Worm (Caenorhabditis elegans) whole organism, dauer: ENCODE results near the gene nphp-1.

ENCODE experiments used
- unc-62 ChIP-seq: sonication (generic microtip); optimal IDR thresholded peaks from 2 replicates; lab custom pipeline; 2017; ENCODE audit warnings: missing biosample characterization, missing genetic modification reagents, missing genetic modification characterization

Gene nphp-1

ce11 chrII:10602184-10602583, 49.9 kb downstream of the nphp-1 start, which contains the start of gene srv-2:
srv-2 (minus strand) TSS chrII:10602284.
- TF ChIP-seq unc-62, result no peak

- no peak for TF ChIP-seq unc-62
Measured at ce11 chrII:10598970-10599369, 53.1 kb downstream of the nphp-1 start, which contains the start of gene C14A4.9. C14A4.9 (plus strand) TSS chrII:10599337.
